Fruit fly (Drosophila melanogaster) whole organism, embryonic: ENCODE data around the gene lin-52.
A peak's percentile ranks its signal among the peaks of the same experiment; 100 is the strongest.

Experiments used
- ATbp ChIP-seq: fragments of 200-800 bp; sonication (Bioruptor generic); optimal IDR thresholded peaks from 2 replicates; lab custom pipeline; 2017; ENCODE audit warnings: missing biosample characterization, mild to moderate bottlenecking, missing genetic modification characterization, missing genetic modification reagents
- Abd-B ChIP-seq: fragments of 200-800 bp; sonication (Bioruptor generic); optimal IDR thresholded peaks from 2 replicates; lab custom pipeline; 2018; ENCODE audit warnings: missing biosample characterization, mild to moderate bottlenecking, missing genetic modification characterization, moderate library complexity
- Bdp1 ChIP-seq: fragments of 200-800 bp; sonication (Bioruptor generic); optimal IDR thresholded peaks from 3 replicates; lab custom pipeline; 2016; ENCODE audit warnings: missing biosample characterization, missing genetic modification characterization
- CG11696 ChIP-seq: fragments of 200-800 bp; sonication (Bioruptor generic); IDR thresholded peaks from 2 replicates; pipeline ENCODE4 v1.3.6; 2022; ENCODE audit warnings: missing biosample characterization, missing genetic modification characterization
- CG1233 ChIP-seq: fragments of 200-800 bp; sonication (Bioruptor generic); optimal IDR thresholded peaks from 4 replicates; lab custom pipeline; 2018; ENCODE audit warnings: missing biosample characterization, mild to moderate bottlenecking, missing genetic modification characterization
- CG12391 ChIP-seq: fragments of 200-800 bp; sonication (Bioruptor generic); optimal IDR thresholded peaks from 3 replicates; lab custom pipeline; 2018; ENCODE audit warnings: missing biosample characterization, mild to moderate bottlenecking, missing genetic modification characterization, moderate library complexity
- CG12769 ChIP-seq: fragments of 200-800 bp; sonication (Bioruptor generic); optimal IDR thresholded peaks from 2 replicates; lab custom pipeline; 2019; ENCODE audit warnings: missing biosample characterization, mild to moderate bottlenecking, missing genetic modification characterization, moderate library complexity
- CG13123 ChIP-seq: fragments of 200-800 bp; sonication (Bioruptor generic); optimal IDR thresholded peaks from 2 replicates; lab custom pipeline; 2016; ENCODE audit warnings: missing biosample characterization, missing genetic modification characterization
- CG1529 ChIP-seq: fragments of 200-800 bp; sonication (Bioruptor generic); optimal IDR thresholded peaks from 3 replicates; lab custom pipeline; 2018; ENCODE audit warnings: missing biosample characterization, missing genetic modification characterization
- CG17568 ChIP-seq: fragments of 200-800 bp; sonication (Bioruptor generic); optimal IDR thresholded peaks from 2 replicates; lab custom pipeline; 2018; ENCODE audit warnings: missing biosample characterization, mild to moderate bottlenecking, missing genetic modification characterization, moderate library complexity
- CG18262 ChIP-seq: fragments of 200-800 bp; optimal IDR thresholded peaks from 3 replicates; lab custom pipeline; 2019; ENCODE audit warnings: missing biosample characterization, mild to moderate bottlenecking, missing genetic modification characterization, moderate library complexity
- CG2120 ChIP-seq: fragments of 200-800 bp; sonication (Bioruptor generic); optimal IDR thresholded peaks from 3 replicates; lab custom pipeline; 2016; ENCODE audit warnings: missing biosample characterization, missing genetic modification characterization
- CG2199 ChIP-seq: fragments of 200-800 bp; sonication (Bioruptor generic); IDR thresholded peaks from 3 replicates; pipeline ENCODE4 v1.3.6; 2022; ENCODE audit warnings: missing biosample characterization, missing genetic modification characterization
- CG2202 ChIP-seq: fragments of 200-800 bp; sonication (Bioruptor generic); optimal IDR thresholded peaks from 2 replicates; lab custom pipeline; 2018; ENCODE audit warnings: missing biosample characterization, mild to moderate bottlenecking, missing genetic modification characterization
- CG2875 ChIP-seq: fragments of 200-800 bp; sonication (Bioruptor generic); optimal IDR thresholded peaks from 2 replicates; lab custom pipeline; 2017; ENCODE audit warnings: missing biosample characterization, mild to moderate bottlenecking, missing genetic modification characterization, missing genetic modification reagents
- CG4404 ChIP-seq: fragments of 200-800 bp; sonication (Bioruptor generic); IDR thresholded peaks from 2 replicates; pipeline ENCODE4 v1.3.6; 2022; ENCODE audit warnings: missing biosample characterization, missing genetic modification characterization
- CG4820 ChIP-seq: fragments of 200-800 bp; sonication (Bioruptor generic); optimal IDR thresholded peaks from 3 replicates; lab custom pipeline; 2016; ENCODE audit warnings: missing biosample characterization, missing genetic modification characterization
- CG7745 ChIP-seq: fragments of 200-800 bp; sonication (Bioruptor generic); optimal IDR thresholded peaks from 2 replicates; lab custom pipeline; 2018; ENCODE audit warnings: missing biosample characterization, mild to moderate bottlenecking, missing genetic modification characterization, moderate library complexity
- CG8478 ChIP-seq: fragments of >200 bp; optimal IDR thresholded peaks from 2 replicates; lab custom pipeline; 2018
- CG8924 ChIP-seq: fragments of 200-800 bp; optimal IDR thresholded peaks from 3 replicates; lab custom pipeline; 2019; ENCODE audit warnings: missing biosample characterization, mild to moderate bottlenecking, missing genetic modification characterization, moderate library complexity
- CG9817 ChIP-seq: fragments of 200-800 bp; sonication (Bioruptor generic); optimal IDR thresholded peaks from 2 replicates; lab custom pipeline; 2018; ENCODE audit warnings: missing biosample characterization, mild to moderate bottlenecking, missing genetic modification characterization, moderate library complexity
- D19A ChIP-seq: fragments of 200-800 bp; optimal IDR thresholded peaks from 3 replicates; lab custom pipeline; 2019; ENCODE audit warnings: missing biosample characterization, mild to moderate bottlenecking, missing genetic modification characterization, moderate library complexity
- Dek ChIP-seq: fragments of 200-800 bp; sonication (Bioruptor generic); optimal IDR thresholded peaks from 3 replicates; lab custom pipeline; 2019; ENCODE audit warnings: missing biosample characterization, mild to moderate bottlenecking, missing genetic modification characterization, moderate library complexity
- Dfd ChIP-seq, 2 experiments: fragments of >200 bp; optimal IDR thresholded peaks; 2 replicates each; lab custom pipeline; 2017; ENCODE audit warnings: missing biosample characterization in 2 of 2, missing genetic modification characterization in 2 of 2
- Elba2 ChIP-seq: fragments of 200-800 bp; sonication (Bioruptor generic); optimal IDR thresholded peaks from 3 replicates; lab custom pipeline; 2016; ENCODE audit warnings: missing biosample characterization, missing genetic modification characterization
- HHEX ChIP-seq: fragments of 200-800 bp; sonication (Bioruptor generic); optimal IDR thresholded peaks from 3 replicates; lab custom pipeline; 2017; ENCODE audit warnings: missing biosample characterization, mild to moderate bottlenecking, missing genetic modification characterization, missing genetic modification reagents
- Hey ChIP-seq: fragments of 200-800 bp; sonication (Bioruptor generic); optimal IDR thresholded peaks from 3 replicates; lab custom pipeline; 2018; ENCODE audit warnings: missing biosample characterization, mild to moderate bottlenecking, missing genetic modification characterization
- Hr3 ChIP-seq: fragments of 200-800 bp; sonication (Bioruptor generic); optimal IDR thresholded peaks from 3 replicates; lab custom pipeline; 2016; ENCODE audit warnings: missing biosample characterization, missing genetic modification characterization
- Hr51 ChIP-seq, 2 experiments: fragments of 200-800 bp; sonication (Bioruptor generic); optimal IDR thresholded peaks; 2 replicates in 1 of 2; 3 replicates in 1 of 2; lab custom pipeline; 2016 to 2018; ENCODE audit warnings: missing biosample characterization in 2 of 2, missing genetic modification characterization in 2 of 2, mild to moderate bottlenecking in 1 of 2, moderate library complexity in 1 of 2
- Jarid2 ChIP-seq: fragments of 200-800 bp; sonication (Bioruptor generic); optimal IDR thresholded peaks from 3 replicates; lab custom pipeline; 2017; ENCODE audit warnings: mild to moderate bottlenecking, missing biosample characterization, missing genetic modification reagents, missing genetic modification characterization
- Lpt ChIP-seq: fragments of >200 bp; optimal IDR thresholded peaks from 2 replicates; lab custom pipeline; 2018; ENCODE audit warnings: missing biosample characterization, missing genetic modification characterization
- Nf-YC ChIP-seq: fragments of 200-800 bp; optimal IDR thresholded peaks from 3 replicates; lab custom pipeline; 2019; ENCODE audit warnings: missing biosample characterization, mild to moderate bottlenecking, missing genetic modification characterization, moderate library complexity
- Poxn ChIP-seq: fragments of 200-800 bp; sonication (Bioruptor generic); IDR thresholded peaks from 2 replicates; pipeline ENCODE4 v1.3.6; 2022; ENCODE audit warnings: missing biosample characterization, missing genetic modification characterization
- Sry-δ ChIP-seq: fragments of 200-800 bp; sonication (Bioruptor generic); optimal IDR thresholded peaks from 2 replicates; lab custom pipeline; 2016; ENCODE audit warnings: missing biosample characterization, missing genetic modification characterization
- Xrp1 ChIP-seq: fragments of 200-800 bp; sonication (Bioruptor generic); IDR thresholded peaks from 2 replicates; pipeline ENCODE4 v1.3.6; 2022; ENCODE audit warnings: missing biosample characterization, missing genetic modification characterization
- YL-1 ChIP-seq: fragments of 200-800 bp; sonication (Bioruptor generic); optimal IDR thresholded peaks from 3 replicates; lab custom pipeline; 2017; ENCODE audit warnings: missing biosample characterization, mild to moderate bottlenecking, missing genetic modification characterization
- abd-A ChIP-seq: fragments of 200-800 bp; sonication (Bioruptor generic); optimal IDR thresholded peaks from 3 replicates; lab custom pipeline; 2019; ENCODE audit warnings: missing biosample characterization, mild to moderate bottlenecking, missing genetic modification characterization, moderate library complexity
- caup ChIP-seq: fragments of 200-800 bp; sonication (Bioruptor generic); optimal IDR thresholded peaks from 3 replicates; lab custom pipeline; 2017; ENCODE audit warnings: missing biosample characterization, mild to moderate bottlenecking, missing genetic modification characterization, moderate library complexity; ENCODE audit not compliant: severe bottlenecking
- dimm ChIP-seq: fragments of 200-800 bp; sonication (Bioruptor generic); IDR thresholded peaks from 2 replicates; pipeline ENCODE4 v1.3.6; 2022; ENCODE audit warnings: missing biosample characterization, missing genetic modification characterization
- emc ChIP-seq: fragments of 200-800 bp; sonication (Bioruptor generic); optimal IDR thresholded peaks from 2 replicates; lab custom pipeline; 2016; ENCODE audit warnings: missing biosample characterization, missing genetic modification characterization
- eyg ChIP-seq: fragments of 200-800 bp; sonication (Bioruptor generic); optimal IDR thresholded peaks from 3 replicates; lab custom pipeline; 2016; ENCODE audit warnings: missing biosample characterization, missing genetic modification characterization
- hb ChIP-seq: fragments of 200-800 bp; sonication (Bioruptor generic); IDR thresholded peaks from 3 replicates; pipeline ENCODE4 v1.3.6; 2022; ENCODE audit warnings: missing biosample characterization, missing genetic modification characterization; ENCODE audit not compliant: partially characterized antibody
- hth ChIP-seq: fragments of >200 bp; optimal IDR thresholded peaks from 2 replicates; lab custom pipeline; 2017; ENCODE audit warnings: inconsistent platforms
- jing ChIP-seq: fragments of 200-800 bp; sonication (Bioruptor generic); optimal IDR thresholded peaks from 2 replicates; lab custom pipeline; 2018; ENCODE audit warnings: missing biosample characterization, mild to moderate bottlenecking, missing genetic modification characterization
- kni ChIP-seq: fragments of 200-800 bp; sonication (Bioruptor generic); optimal IDR thresholded peaks from 3 replicates; lab custom pipeline; 2017; ENCODE audit warnings: mild to moderate bottlenecking, missing biosample characterization, missing genetic modification reagents, missing genetic modification characterization
- phol ChIP-seq: fragments of 200-800 bp; sonication (Bioruptor generic); optimal IDR thresholded peaks from 3 replicates; lab custom pipeline; 2018; ENCODE audit warnings: missing biosample characterization, mild to moderate bottlenecking, missing genetic modification characterization, moderate library complexity
- rib ChIP-seq: fragments of 200-800 bp; sonication (Bioruptor generic); IDR thresholded peaks from 2 replicates; pipeline ENCODE4 v1.3.6; 2022; ENCODE audit warnings: missing biosample characterization, missing genetic modification characterization
- sim ChIP-seq: fragments of 200-800 bp; sonication (Bioruptor generic); IDR thresholded peaks from 2 replicates; pipeline ENCODE4 v1.3.6; 2022; ENCODE audit warnings: missing biosample characterization, missing genetic modification characterization
- tna ChIP-seq: fragments of 200-800 bp; sonication (Bioruptor generic); IDR thresholded peaks from 2 replicates; pipeline ENCODE4 v1.3.6; 2022; ENCODE audit warnings: missing biosample characterization, missing genetic modification characterization; ENCODE audit not compliant: partially characterized antibody
- toy ChIP-seq: fragments of 200-800 bp; sonication (Bioruptor generic); IDR thresholded peaks from 2 replicates; pipeline ENCODE4 v1.3.6; 2022; ENCODE audit warnings: missing biosample characterization, missing genetic modification characterization
- z ChIP-seq: fragments of 200-800 bp; sonication (Bioruptor generic); IDR thresholded peaks from 3 replicates; pipeline ENCODE4 v1.3.6; 2022; ENCODE audit warnings: missing biosample characterization, missing genetic modification characterization

Gene lin-52

dm6 chrX:5737676-5738220 lies 17.0 kb downstream of the lin-52 start, which contains the start of gene Snx27 (continued):
- TF ChIP-seq tna (GFP tag; lab: Robert Waterston, UW) (peak; percentile 99), Dfd (GFP tag; optimal IDR thresholded peaks at IDR 0.05; lab: Kevin White, UChicago) (no peak), CG8478 (lab: Kevin White, UChicago) (no peak), CG8924 (tag; lab: Kevin White, UChicago) (peak; percentile 43), CG1233 (GFP tag; lab: Kevin White, UChicago) (peak; percentile 12), z (no peak), hth (lab: Kevin White, UChicago) (no peak), CG13123 (GFP tag; lab: Kevin White, UChicago) (no peak), Hr51 (GFP tag; optimal IDR thresholded peaks at IDR 0.05; lab: Kevin White, UChicago) (peak in 1 of 2 experiments; percentile 50), Jarid2 (GFP tag; lab: Kevin White, UChicago) (peak; percentile 78), CG7745 (tag; lab: Kevin White, UChicago) (no peak), Bdp1 (GFP tag; lab: Kevin White, UChicago) (no peak), ATbp (GFP tag; lab: Kevin White, UChicago) (no peak), Hey (tag; lab: Kevin White, UChicago) (no peak), YL-1 (GFP tag; lab: Kevin White, UChicago) (peak; percentile 49), Elba2 (GFP tag; lab: Kevin White, UChicago) (no peak), toy (no peak), CG1529 (GFP tag; lab: Kevin White, UChicago) (no peak), Nf-YC (tag; lab: Kevin White, UChicago) (peak; percentile 8), CG12391 (tag; lab: Kevin White, UChicago) (peak; percentile 54), CG4404 (peak; percentile 20; the same call in 1 of the 2 replicates), CG2120 (GFP tag; lab: Kevin White, UChicago) (peak; percentile 72), CG17568 (GFP tag; lab: Kevin White, UChicago) (peak; percentile 19), jing (GFP tag; lab: Kevin White, UChicago) (no peak), CG2199 (no peak), Hr3 (peak; percentile 48), sim (GFP tag; lab: Robert Waterston, UW) (no peak), CG2875 (GFP tag; lab: Kevin White, UChicago) (no peak), hb (GFP tag; lab: Robert Waterston, UW) (peak; percentile 100), emc (GFP tag; lab: Kevin White, UChicago) (peak; percentile 4), abd-A (tag; lab: Kevin White, UChicago) (no peak), dimm (GFP tag; lab: Robert Waterston, UW) (no peak), CG2202 (tag; lab: Kevin White, UChicago) (peak; percentile 13), CG9817 (tag; lab: Kevin White, UChicago) (peak; percentile 33), Xrp1 (GFP tag; lab: Robert Waterston, UW) (0 out of 2 replicates have a peak, but pooled peaks have one; percentile 24), rib (GFP tag; lab: Robert Waterston, UW) (peak; percentile 59; the same call in 1 of the 2 replicates), caup (peak; percentile 42), Dek (tag; lab: Kevin White, UChicago) (peak; percentile 47), Lpt (GFP tag; lab: Kevin White, UChicago) (no peak), D19A (peak; percentile 16), Abd-B (GFP tag; lab: Kevin White, UChicago) (no peak), CG12769 (tag; lab: Kevin White, UChicago) (peak; percentile 61), CG18262 (tag; lab: Kevin White, UChicago) (peak; percentile 6), eyg (GFP tag; lab: Kevin White, UChicago) (peak; percentile 30), kni (GFP tag; lab: Kevin White, UChicago) (no peak), Sry-δ (GFP tag; lab: Kevin White, UChicago) (peak; percentile 96), HHEX (GFP tag; lab: Kevin White, UChicago) (no peak), CG4820 (no peak), Poxn (GFP tag; lab: Robert Waterston, UW) (no peak), CG11696 (no peak), phol (tag; lab: Kevin White, UChicago) (peak; percentile 64)
